Fruit fly (Drosophila melanogaster) whole organism, prepupa: ENCODE data around the gene CG8509.

Experiments used
- Blimp-1 ChIP-seq: fragments of 200-800 bp; sonication (Bioruptor generic); optimal IDR thresholded peaks from 3 replicates; lab custom pipeline; 2017; ENCODE audit warnings: missing biosample characterization, missing genetic modification characterization, mild to moderate bottlenecking, moderate library complexity, missing genetic modification reagents
- CG10669 ChIP-seq: fragments of 200-800 bp; sonication (Bioruptor generic); optimal IDR thresholded peaks from 3 replicates; lab custom pipeline; 2018; ENCODE audit warnings: missing biosample characterization, mild to moderate bottlenecking, missing genetic modification characterization, moderate library complexity
- CG32006 ChIP-seq: fragments of 200-800 bp; sonication (Bioruptor generic); optimal IDR thresholded peaks from 3 replicates; lab custom pipeline; 2017; ENCODE audit warnings: missing biosample characterization, mild to moderate bottlenecking, missing genetic modification characterization
- CG34406 ChIP-seq: fragments of 200-800 bp; sonication (Bioruptor generic); optimal IDR thresholded peaks from 3 replicates; lab custom pipeline; 2016; ENCODE audit warnings: missing biosample characterization, missing genetic modification characterization
- CG3919 ChIP-seq: fragments of 200-800 bp; sonication (Bioruptor generic); optimal IDR thresholded peaks from 3 replicates; lab custom pipeline; 2016; ENCODE audit warnings: missing biosample characterization, missing genetic modification characterization
- CG6808 ChIP-seq: fragments of 200-800 bp; sonication (Bioruptor generic); optimal IDR thresholded peaks from 3 replicates; lab custom pipeline; 2017; ENCODE audit warnings: missing biosample characterization, missing genetic modification characterization, mild to moderate bottlenecking, moderate library complexity, missing genetic modification reagents
- CG6854 ChIP-seq: fragments of 200-800 bp; sonication (Bioruptor generic); optimal IDR thresholded peaks from 2 replicates; lab custom pipeline; 2017; ENCODE audit warnings: missing biosample characterization, mild to moderate bottlenecking, missing genetic modification characterization
- Eip75B ChIP-seq: fragments of 200-800 bp; sonication (Bioruptor generic); optimal IDR thresholded peaks from 3 replicates; lab custom pipeline; 2016; ENCODE audit warnings: missing biosample characterization, missing genetic modification characterization
- Gug ChIP-seq: fragments of 200-800 bp; sonication (Bioruptor generic); IDR thresholded peaks from 2 replicates; pipeline ENCODE4 v1.3.6; 2022; ENCODE audit warnings: missing biosample characterization, missing genetic modification characterization
- Hr38 ChIP-seq: sonication (Bioruptor generic); optimal IDR thresholded peaks from 2 replicates; lab custom pipeline; 2016; ENCODE audit warnings: missing biosample characterization, missing genetic modification characterization
- Hr39 ChIP-seq: fragments of 200-800 bp; sonication (Bioruptor generic); optimal IDR thresholded peaks from 2 replicates; lab custom pipeline; 2016; ENCODE audit warnings: missing biosample characterization, missing genetic modification characterization
- Smox ChIP-seq: fragments of 200-800 bp; sonication (Bioruptor generic); optimal IDR thresholded peaks from 3 replicates; lab custom pipeline; 2016; ENCODE audit warnings: missing biosample characterization, missing genetic modification characterization
- Sox102F ChIP-seq: fragments of 200-800 bp; sonication (Bioruptor generic); optimal IDR thresholded peaks from 2 replicates; lab custom pipeline; 2016; ENCODE audit warnings: missing biosample characterization, mild to moderate bottlenecking, missing genetic modification characterization
- Sox15 ChIP-seq: fragments of 200-800 bp; sonication (Bioruptor generic); optimal IDR thresholded peaks from 3 replicates; lab custom pipeline; 2016; ENCODE audit warnings: missing biosample characterization, missing genetic modification characterization
- dac ChIP-seq: fragments of 200-800 bp; sonication (Bioruptor generic); optimal IDR thresholded peaks from 2 replicates; lab custom pipeline; 2017; ENCODE audit warnings: missing biosample characterization, mild to moderate bottlenecking, missing genetic modification characterization
- dsx ChIP-seq: fragments of 200-800 bp; optimal IDR thresholded peaks from 3 replicates; lab custom pipeline; 2019; ENCODE audit warnings: missing biosample characterization, mild to moderate bottlenecking, missing genetic modification characterization, moderate library complexity; ENCODE audit not compliant: poor library complexity, severe bottlenecking
- fkh ChIP-seq: fragments of 200-800 bp; sonication (Bioruptor generic); optimal IDR thresholded peaks from 3 replicates; lab custom pipeline; 2017; ENCODE audit warnings: missing biosample characterization, mild to moderate bottlenecking, missing genetic modification characterization, moderate library complexity
- spab ChIP-seq: fragments of 200-800 bp; sonication (Bioruptor generic); optimal IDR thresholded peaks from 2 replicates; lab custom pipeline; 2017; ENCODE audit warnings: missing biosample characterization, mild to moderate bottlenecking, missing genetic modification characterization, missing genetic modification reagents
- ss ChIP-seq, 2 experiments: fragments of 200-800 bp; sonication (Bioruptor generic); optimal IDR thresholded peaks; 2 replicates in 1 of 2; 3 replicates in 1 of 2; lab custom pipeline; 2017 to 2018; ENCODE audit warnings: mild to moderate bottlenecking in 2 of 2, missing biosample characterization in 2 of 2, missing genetic modification characterization in 2 of 2, moderate library complexity in 1 of 2

The CG8509 gene

DNA sequence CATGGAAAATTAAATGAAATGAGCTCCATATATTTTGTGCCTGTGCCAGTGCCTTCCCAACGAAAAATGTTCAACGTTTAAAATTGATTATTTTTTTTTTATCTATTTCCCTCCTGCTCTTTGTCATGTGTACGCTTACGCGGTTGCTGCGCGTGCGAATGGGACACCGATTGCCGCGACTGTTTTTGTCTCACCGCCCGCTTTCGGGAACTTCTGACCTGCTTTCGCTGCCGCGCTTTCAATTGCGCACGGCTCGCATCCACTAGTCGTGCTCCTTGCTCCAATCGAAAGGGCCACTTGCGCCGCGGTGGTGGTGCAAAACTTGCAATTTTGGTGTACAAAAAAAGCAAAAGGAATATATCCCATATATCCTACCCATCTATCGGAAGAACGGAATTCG, 51.1 kb downstream of the CG8509 start (continued):
- TF ChIP-seq Hr39 (GFP tag; lab: Kevin White, UChicago) (no peak), ss (GFP tag; optimal IDR thresholded peaks at IDR 0.05; lab: Kevin White, UChicago) (peak; percentile 70 to 82), Blimp-1 (GFP tag; lab: Kevin White, UChicago) (peak; percentile 29), CG34406 (peak; percentile 44), CG32006 (GFP tag; lab: Kevin White, UChicago) (peak; percentile 54), CG6854 (GFP tag; lab: Kevin White, UChicago) (peak; percentile 9), Gug (GFP tag; lab: Robert Waterston, UW) (peak; percentile 43), Eip75B (peak; percentile 69), Hr38 (GFP tag; lab: Kevin White, UChicago) (no peak), CG6808 (GFP tag; lab: Kevin White, UChicago) (peak; percentile 74), Sox15 (GFP tag; lab: Kevin White, UChicago) (no peak), dsx (GFP tag; lab: Kevin White, UChicago) (peak; percentile 62), CG3919 (GFP tag; lab: Kevin White, UChicago) (peak; percentile 42), fkh (peak; percentile 24), Sox102F (GFP tag; lab: Kevin White, UChicago) (peak; percentile 33), Smox (GFP tag; lab: Kevin White, UChicago) (no peak), spab (GFP tag; lab: Kevin White, UChicago) (peak; percentile 45), dac (peak; percentile 40), CG10669 (GFP tag; lab: Kevin White, UChicago) (peak; percentile 53)
- TF ChIP-seq, all 60 proteins: peak for 41
